Worm (Caenorhabditis elegans): Measurements from ENCODE around the gene dct-11.

Gene dct-11

DNA sequence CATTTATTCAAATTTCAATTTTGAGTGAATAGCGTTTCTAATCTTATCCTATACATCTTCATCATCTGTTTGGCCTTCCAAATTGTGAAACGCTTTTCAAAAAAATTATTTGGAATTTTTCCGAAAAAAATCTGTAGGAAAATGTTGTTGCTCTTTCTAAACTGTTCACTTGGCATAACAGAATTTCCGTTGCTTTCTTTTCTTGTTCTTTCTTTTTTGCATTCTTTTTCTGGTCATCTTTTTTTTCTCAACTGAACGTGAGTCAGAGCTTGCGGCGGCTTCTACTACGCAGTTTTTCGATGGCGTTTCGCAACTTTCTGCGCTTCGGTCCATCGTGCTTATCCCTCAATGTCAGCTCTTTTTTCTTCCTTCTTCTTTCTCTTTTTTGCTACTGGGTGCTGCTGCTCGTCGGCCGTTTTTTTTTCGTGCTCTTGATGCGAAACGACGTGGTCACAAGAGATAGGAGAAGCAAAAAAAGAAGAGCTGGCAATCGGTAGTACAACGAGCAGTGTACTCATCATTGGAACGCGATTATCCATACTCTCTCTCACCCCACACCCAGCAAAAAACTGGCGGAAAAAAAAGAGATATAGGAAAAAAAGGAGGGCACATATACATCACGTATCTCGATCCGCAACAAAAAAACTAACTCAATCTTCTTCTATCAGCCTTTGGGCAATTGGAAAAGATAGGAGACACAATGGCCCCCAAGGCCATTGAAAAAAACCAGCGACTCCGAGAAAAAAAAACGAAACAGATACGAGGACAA lies 19.7 kb downstream of the dct-11 start (continued):
- TF ChIP-seq ztf-11 (tag; optimal IDR thresholded peaks at IDR 0.05) (no peak), fkh-10 (GFP tag; optimal IDR thresholded peaks at IDR 0.05) (peak; percentile 52), unc-86 (tag; optimal IDR thresholded peaks at IDR 0.05) (no peak), swsn-7 (tag; optimal IDR thresholded peaks at IDR 0.05) (no peak), ceh-90 (tag; optimal IDR thresholded peaks at IDR 0.05) (no peak), egl-13 (tag; optimal IDR thresholded peaks at IDR 0.05) (no peak), mdl-1 (tag; optimal IDR thresholded peaks at IDR 0.05) (no peak), mef-2 (tag; optimal IDR thresholded peaks at IDR 0.05) (no peak), ceh-88 (GFP tag; IDR thresholded peaks at IDR 0.05) (no peak), elt-2 (tag; optimal IDR thresholded peaks at IDR 0.05) (no peak), lin-14 (GFP tag; optimal IDR thresholded peaks at IDR 0.05) (peak; percentile 93), ceh-8 (GFP tag; optimal IDR thresholded peaks at IDR 0.05) (no peak), nhr-71 (tag; optimal IDR thresholded peaks at IDR 0.05) (peak; percentile 70), unc-30 (tag; optimal IDR thresholded peaks at IDR 0.05) (no peak), nhr-28 (tag; optimal IDR thresholded peaks at IDR 0.05) (no peak), hlh-17 (GFP tag; optimal IDR thresholded peaks at IDR 0.05; ENCODE audit: borderline replicate concordance) (no peak), lir-3 (tag; optimal IDR thresholded peaks at IDR 0.05; ENCODE audit: poor library complexity) (no peak), skn-1 (tag; optimal IDR thresholded peaks at IDR 0.05) (no peak), lin-15B (tag; optimal IDR thresholded peaks at IDR 0.05) (no peak), rnt-1 (tag; optimal IDR thresholded peaks at IDR 0.05) (peak; percentile 48), nhr-47 (tag; optimal IDR thresholded peaks at IDR 0.05) (peak; percentile 24), C04F5.9 (tag; optimal IDR thresholded peaks at IDR 0.05) (no peak), nhr-76 (tag; optimal IDR thresholded peaks at IDR 0.05) (no peak), grh-1 (GFP tag; IDR thresholded peaks at IDR 0.05) (no peak), hpl-2 (GFP tag; optimal IDR thresholded peaks at IDR 0.05) (no peak), nhr-12 (tag; optimal IDR thresholded peaks at IDR 0.05) (no peak), sptf-1 (tag; optimal IDR thresholded peaks at IDR 0.05) (no peak), jun-1 (tag; optimal IDR thresholded peaks at IDR 0.05) (no peak), Y116A8C.19 (tag; optimal IDR thresholded peaks at IDR 0.05; ENCODE audit: borderline replicate concordance) (no peak), nhr-11 (tag; optimal IDR thresholded peaks at IDR 0.05) (no peak), nhr-90 (tag; optimal IDR thresholded peaks at IDR 0.05; ENCODE audit: poor library complexity) (no peak), pqm-1 (tag; optimal IDR thresholded peaks at IDR 0.05) (no peak)

DNA sequence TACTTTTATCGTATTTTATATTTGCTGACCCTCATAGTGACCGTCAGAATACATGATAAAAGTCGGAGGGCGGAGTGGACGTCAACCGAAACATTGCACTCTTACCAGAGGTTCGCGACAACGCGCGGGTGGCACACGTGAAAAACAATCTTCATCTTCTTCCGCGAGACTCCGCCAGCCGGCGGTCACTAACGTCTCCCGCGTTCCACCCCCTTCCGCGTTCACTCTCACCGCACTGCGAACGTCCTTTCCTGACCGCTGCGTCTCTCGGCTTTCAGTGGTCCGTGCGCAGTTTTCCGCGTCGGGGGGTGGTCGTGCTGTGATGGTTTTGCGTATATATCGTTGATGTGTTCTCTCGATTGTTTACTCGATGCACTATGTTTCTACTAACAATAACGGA lies 21.4 kb downstream of the dct-11 start:
- TF ChIP-seq alr-1 (tag; optimal IDR thresholded peaks at IDR 0.05; ENCODE audit: borderline replicate concordance) (no peak), fkh-8 (tag; optimal IDR thresholded peaks at IDR 0.05) (no peak), zip-4 (GFP tag; optimal IDR thresholded peaks at IDR 0.05) (no peak), unc-30 (tag; optimal IDR thresholded peaks at IDR 0.05) (no peak), pqm-1 (tag; optimal IDR thresholded peaks at IDR 0.05) (no peak), efl-1 (optimal IDR thresholded peaks at IDR 0.05) (no peak), efl-1 (GFP tag; optimal IDR thresholded peaks at IDR 0.05 in 1 of 2) (peak in 1 of 2 experiments; percentile 39), nhr-85 (tag) (peak; percentile 33)

DNA sequence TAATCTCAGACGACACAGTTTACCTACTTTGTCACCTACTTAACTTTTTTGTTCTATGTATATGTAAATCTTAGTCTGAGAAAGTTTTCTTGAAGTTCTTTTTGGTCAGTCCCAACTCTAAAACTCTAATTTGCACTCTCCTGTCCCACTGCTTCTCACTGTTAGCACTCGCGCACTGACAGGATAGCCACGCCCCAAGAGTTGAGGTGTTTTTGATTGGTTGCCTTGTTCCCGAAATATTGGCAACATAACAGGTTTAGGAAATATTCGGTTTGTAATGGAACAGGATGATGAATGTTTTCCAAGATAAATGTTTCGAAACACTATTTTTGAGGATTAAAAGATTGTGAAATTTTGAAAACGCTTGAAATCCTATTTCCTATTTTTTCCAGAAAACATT lies 22.5 kb downstream of the dct-11 start:
- TF ChIP-seq hpl-2 (GFP tag; optimal IDR thresholded peaks at IDR 0.05) (no peak), unc-98 (GFP tag; IDR thresholded peaks at IDR 0.05) (no peak), nhr-11 (tag; optimal IDR thresholded peaks at IDR 0.05) (no peak)

Measured in whole organism, L1 larva.